Fruit fly (Drosophila melanogaster) whole organism, adult: ENCODE measurements around the gene Kr-h2.

Experiments used
- CG11617 ChIP-seq: fragments of 200-800 bp; sonication (Bioruptor generic); optimal IDR thresholded peaks from 2 replicates; lab custom pipeline; 2017; ENCODE audit warnings: mild to moderate bottlenecking, missing biosample characterization, missing genetic modification reagents, missing genetic modification characterization
- CG14711 ChIP-seq: fragments of 200-800 bp; sonication (Bioruptor generic); optimal IDR thresholded peaks from 2 replicates; lab custom pipeline; 2018; ENCODE audit warnings: missing biosample characterization, mild to moderate bottlenecking, missing genetic modification characterization, moderate library complexity
- CG1620 ChIP-seq: fragments of 200-800 bp; sonication (Bioruptor generic); optimal IDR thresholded peaks from 2 replicates; lab custom pipeline; 2016; ENCODE audit warnings: missing biosample characterization, missing genetic modification characterization
- CG33017 ChIP-seq: fragments of 200-800 bp; sonication (Bioruptor generic); optimal IDR thresholded peaks from 2 replicates; lab custom pipeline; 2018; ENCODE audit warnings: missing biosample characterization, mild to moderate bottlenecking, missing genetic modification characterization, moderate library complexity
- CG5204 ChIP-seq: fragments of 200-800 bp; sonication (Bioruptor generic); optimal IDR thresholded peaks from 2 replicates; lab custom pipeline; 2016; ENCODE audit warnings: missing biosample characterization, missing genetic modification characterization
- CG7101 ChIP-seq: fragments of 200-800 bp; sonication (Bioruptor generic); optimal IDR thresholded peaks from 2 replicates; lab custom pipeline; 2018; ENCODE audit warnings: missing biosample characterization, mild to moderate bottlenecking, missing genetic modification characterization, moderate library complexity
- Clk ChIP-seq: fragments of 200-800 bp; sonication (Bioruptor generic); optimal IDR thresholded peaks from 2 replicates; lab custom pipeline; 2017; ENCODE audit warnings: missing biosample characterization, missing genetic modification characterization
- Crg-1 ChIP-seq: fragments of 200-800 bp; sonication (Bioruptor generic); optimal IDR thresholded peaks from 2 replicates; lab custom pipeline; 2016; ENCODE audit warnings: missing biosample characterization, missing genetic modification characterization
- Mnt ChIP-seq: fragments of 200-800 bp; sonication (Bioruptor generic); optimal IDR thresholded peaks from 2 replicates; lab custom pipeline; 2016; ENCODE audit warnings: missing biosample characterization, mild to moderate bottlenecking, missing genetic modification characterization
- bab1 ChIP-seq: fragments of 200-800 bp; sonication (Bioruptor generic); optimal IDR thresholded peaks from 3 replicates; lab custom pipeline; 2019; ENCODE audit warnings: missing biosample characterization, mild to moderate bottlenecking, missing genetic modification characterization, moderate library complexity
- kay ChIP-seq: fragments of 200-800 bp; sonication (Bioruptor generic); peaks from one replicate; lab custom pipeline; 2016; ENCODE audit warnings: missing biosample characterization, missing genetic modification characterization, borderline replicate concordance
- pad ChIP-seq: fragments of 200-800 bp; sonication (Bioruptor generic); optimal IDR thresholded peaks from 3 replicates; lab custom pipeline; 2017; ENCODE audit warnings: missing biosample characterization, missing genetic modification characterization, mild to moderate bottlenecking, moderate library complexity, missing genetic modification reagents
- tj ChIP-seq: fragments of 200-800 bp; sonication (Bioruptor generic); optimal IDR thresholded peaks from 3 replicates; lab custom pipeline; 2017; ENCODE audit warnings: missing biosample characterization, mild to moderate bottlenecking, missing genetic modification characterization, moderate library complexity
- toe ChIP-seq: fragments of 200-800 bp; sonication (Bioruptor generic); optimal IDR thresholded peaks from 2 replicates; lab custom pipeline; 2016; ENCODE audit warnings: missing biosample characterization, missing genetic modification characterization

Kr-h2 gene

dm6 chr2L:6109313-6109847 lies 38.6 kb downstream of the Kr-h2 start:
- TF ChIP-seq pad (no peak), toe (GFP tag; lab: Kevin White, UChicago) (no peak), CG1620 (GFP tag; lab: Kevin White, UChicago) (no peak), CG33017 (tag; lab: Kevin White, UChicago) (no peak), Crg-1 (no peak), CG5204 (GFP tag; lab: Kevin White, UChicago) (no peak), kay (no peak), CG7101 (tag; lab: Kevin White, UChicago) (no peak), CG11617 (GFP tag; lab: Kevin White, UChicago) (no peak), Mnt (no peak)

DNA sequence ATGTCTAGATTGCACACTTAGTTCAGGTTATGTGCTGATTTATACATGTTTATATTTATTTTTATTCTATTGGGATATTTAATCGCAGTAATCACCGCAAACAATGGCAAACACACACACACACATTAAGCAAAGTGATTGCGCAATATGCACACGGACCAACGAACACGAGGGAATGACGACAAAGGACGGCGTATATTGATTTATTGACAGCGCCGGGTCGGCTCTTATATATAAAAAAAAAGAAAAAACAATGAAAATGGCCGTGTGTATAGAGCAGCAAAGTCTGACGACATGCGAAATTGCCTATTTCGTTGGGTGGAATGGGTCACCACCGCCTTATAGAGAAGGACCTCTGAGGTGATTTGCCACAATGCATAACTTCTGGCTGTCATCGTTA lies 40.0 kb downstream of the Kr-h2 start:
- TF ChIP-seq kay: peak; percentile 66
- no peak for TF ChIP-seq CG1620 (GFP tag; lab: Kevin White, UChicago)

dm6 chr2L:6118212-6118611 lies 47.4 kb downstream of the Kr-h2 start, which contains the start of gene CG31642:
Gene CG31642, plus strand, starts transcription at chr2L:6118512.
- TF ChIP-seq CG1620 (GFP tag; lab: Kevin White, UChicago): no peak
- no peak for TF ChIP-seq pad
- TF ChIP-seq CG7101 (tag; lab: Kevin White, UChicago): no peak
- no peak for TF ChIP-seq Crg-1
- TF ChIP-seq CG14711 (tag; lab: Kevin White, UChicago): no peak
- TF ChIP-seq bab1: no peak
- TF ChIP-seq tj (GFP tag; lab: Kevin White, UChicago): no peak
- no peak for TF ChIP-seq Clk (GFP tag; lab: Kevin White, UChicago)
